Worm (Caenorhabditis elegans) whole organism, late embryonic: ENCODE measurements around the gene T16G1.5.

Experiments used
- K02D7.2 ChIP-seq: sonication (generic microtip); optimal IDR thresholded peaks from 2 replicates; lab custom pipeline; 2017; ENCODE audit warnings: mild to moderate bottlenecking, missing genetic modification characterization, missing compliant biosample characterization
- K09A11.1 ChIP-seq: sonication (generic microtip); optimal IDR thresholded peaks from 2 replicates; lab custom pipeline; 2017; ENCODE audit warnings: antibody characterized with exemption, mild to moderate bottlenecking, missing genetic modification characterization, missing compliant biosample characterization; ENCODE audit not compliant: insufficient read depth
- Y22D7AL.16 ChIP-seq: sonication (generic microtip); optimal IDR thresholded peaks from 2 replicates; lab custom pipeline; 2016; ENCODE audit warnings: missing genetic modification characterization, missing compliant biosample characterization
- ahr-1 ChIP-seq: sonication (generic microtip); optimal IDR thresholded peaks from 2 replicates; lab custom pipeline; 2016; ENCODE audit warnings: missing genetic modification characterization, missing compliant biosample characterization
- ama-1 ChIP-seq: fragments of 150-350 bp; optimal IDR thresholded peaks from 2 replicates; lab custom pipeline; 2014
- ceh-14 ChIP-seq: sonication (generic microtip); optimal IDR thresholded peaks from 2 replicates; lab custom pipeline; 2016; ENCODE audit warnings: missing genotype, missing genetic modification characterization, missing compliant biosample characterization
- ceh-18 ChIP-seq: sonication (generic microtip); optimal IDR thresholded peaks from 2 replicates; lab custom pipeline; 2016; ENCODE audit warnings: missing genetic modification characterization, missing compliant biosample characterization
- ceh-2 ChIP-seq: sonication (generic microtip); optimal IDR thresholded peaks from 2 replicates; lab custom pipeline; 2016; ENCODE audit warnings: missing genotype, missing genetic modification characterization, missing compliant biosample characterization
- ceh-31 ChIP-seq: sonication (generic microtip); optimal IDR thresholded peaks from 2 replicates; lab custom pipeline; 2016; ENCODE audit warnings: missing genetic modification characterization, missing compliant biosample characterization
- ceh-34 ChIP-seq: sonication (generic microtip); optimal IDR thresholded peaks from 2 replicates; lab custom pipeline; 2016; ENCODE audit warnings: mild to moderate bottlenecking, missing genetic modification characterization, missing compliant biosample characterization
- ceh-45 ChIP-seq: fragments of 200-800 bp; sonication (Bioruptor generic); IDR thresholded peaks from 2 replicates; pipeline ENCODE4 v1.3.6; 2022; ENCODE audit warnings: missing genetic modification reagents, missing genetic modification characterization, missing compliant biosample characterization
- ceh-48 ChIP-seq: sonication (generic microtip); optimal IDR thresholded peaks from 2 replicates; lab custom pipeline; 2016; ENCODE audit warnings: missing genetic modification characterization, inconsistent platforms, missing compliant biosample characterization
- che-1 ChIP-seq: sonication (generic microtip); optimal IDR thresholded peaks from 2 replicates; lab custom pipeline; 2016; ENCODE audit warnings: mild to moderate bottlenecking, missing genetic modification characterization, missing compliant biosample characterization
- dmd-4 ChIP-seq: sonication (generic microtip); optimal IDR thresholded peaks from 2 replicates; lab custom pipeline; 2016; ENCODE audit warnings: borderline replicate concordance, missing genetic modification characterization, missing compliant biosample characterization
- elt-2 ChIP-seq: sonication (generic microtip); optimal IDR thresholded peaks from 2 replicates; lab custom pipeline; 2016; ENCODE audit warnings: missing genetic modification reagents, missing genetic modification characterization, missing compliant biosample characterization
- elt-4 ChIP-seq: sonication (generic microtip); optimal IDR thresholded peaks from 2 replicates; lab custom pipeline; 2016; ENCODE audit warnings: missing genetic modification characterization, missing compliant biosample characterization
- ets-4 ChIP-seq: sonication (generic microtip); optimal IDR thresholded peaks from 2 replicates; lab custom pipeline; 2016; ENCODE audit warnings: missing genetic modification characterization, missing compliant biosample characterization
- fax-1 ChIP-seq: sonication (generic microtip); optimal IDR thresholded peaks from 2 replicates; lab custom pipeline; 2016; ENCODE audit warnings: missing genotype, missing genetic modification characterization, missing compliant biosample characterization
- fkh-10 ChIP-seq: fragments of 150-350 bp; optimal IDR thresholded peaks from 2 replicates; lab custom pipeline; 2014; ENCODE audit warnings: missing biosample characterization, missing genetic modification reagents, missing genetic modification characterization
- gmeb-2 ChIP-seq: sonication (generic microtip); optimal IDR thresholded peaks from 2 replicates; lab custom pipeline; 2016; ENCODE audit warnings: missing genetic modification characterization, inconsistent platforms, missing compliant biosample characterization
- hlh-30 ChIP-seq: sonication (generic microtip); optimal IDR thresholded peaks from 2 replicates; lab custom pipeline; 2017; ENCODE audit warnings: antibody characterized with exemption, missing genetic modification characterization, missing compliant biosample characterization; ENCODE audit not compliant: insufficient read depth
- hlh-6 ChIP-seq: sonication (generic microtip); optimal IDR thresholded peaks from 2 replicates; lab custom pipeline; 2016; ENCODE audit warnings: missing genotype, missing genetic modification characterization, missing compliant biosample characterization
- hlh-8 ChIP-seq: sonication (generic microtip); optimal IDR thresholded peaks from 2 replicates; lab custom pipeline; 2016; ENCODE audit warnings: missing genotype, missing genetic modification characterization, missing compliant biosample characterization
- lim-6 ChIP-seq: sonication (generic microtip); optimal IDR thresholded peaks from 2 replicates; lab custom pipeline; 2016; ENCODE audit warnings: missing genetic modification characterization, missing compliant biosample characterization
- mec-3 ChIP-seq: sonication (generic microtip); optimal IDR thresholded peaks from 2 replicates; lab custom pipeline; 2016; ENCODE audit warnings: borderline replicate concordance, missing genetic modification characterization, missing compliant biosample characterization
- pha-4 ChIP-seq: fragments of 150-350 bp; optimal IDR thresholded peaks from 2 replicates; lab custom pipeline; 2018; ENCODE audit warnings: missing biosample characterization, missing genetic modification reagents, missing genetic modification characterization
- pqm-1 ChIP-seq: sonication (generic microtip); optimal IDR thresholded peaks from 2 replicates; lab custom pipeline; 2016; ENCODE audit warnings: missing genetic modification characterization, missing compliant biosample characterization
- pros-1 ChIP-seq: fragments of 150-350 bp; optimal IDR thresholded peaks from 2 replicates; lab custom pipeline; 2014; ENCODE audit warnings: missing biosample characterization, missing genetic modification reagents, missing genetic modification characterization
- ref-2 ChIP-seq: sonication (generic microtip); optimal IDR thresholded peaks from 2 replicates; lab custom pipeline; 2016; ENCODE audit warnings: missing genetic modification characterization, missing compliant biosample characterization
- rnt-1 ChIP-seq: sonication (generic microtip); optimal IDR thresholded peaks from 2 replicates; lab custom pipeline; 2016; ENCODE audit warnings: missing genetic modification characterization, missing compliant biosample characterization
- sox-4 ChIP-seq: sonication (generic microtip); optimal IDR thresholded peaks from 2 replicates; lab custom pipeline; 2017; ENCODE audit warnings: mild to moderate bottlenecking, missing genetic modification characterization, inconsistent platforms, missing compliant biosample characterization
- tbx-2 ChIP-seq: sonication (generic microtip); optimal IDR thresholded peaks from 2 replicates; lab custom pipeline; 2016; ENCODE audit warnings: missing genetic modification characterization, missing compliant biosample characterization
- ttx-3 ChIP-seq: sonication (generic microtip); optimal IDR thresholded peaks from 2 replicates; lab custom pipeline; 2016; ENCODE audit warnings: missing genetic modification reagents, missing genetic modification characterization, missing compliant biosample characterization
- unc-3 ChIP-seq, 2 experiments: fragments of 200-800 bp in 1 of 2; sonication (Bioruptor generic) in 1 of 2; sonication (generic microtip) in 1 of 2; conservative IDR thresholded peaks in 1 of 2; optimal IDR thresholded peaks in 1 of 2; 2 replicates each; pipeline versions ENCODE4 v1.3.6 to Lab custom; 2016 to 2022; ENCODE audit warnings: missing compliant biosample characterization in 2 of 2, missing genetic modification characterization in 2 of 2, missing genetic modification reagents in 1 of 2
- zip-5 ChIP-seq: sonication (generic microtip); optimal IDR thresholded peaks from 2 replicates; lab custom pipeline; 2016; ENCODE audit warnings: missing genetic modification characterization, missing compliant biosample characterization
- ztf-16 ChIP-seq: sonication (generic microtip); optimal IDR thresholded peaks from 2 replicates; lab custom pipeline; 2017; ENCODE audit warnings: missing genetic modification characterization, missing compliant biosample characterization

Gene T16G1.5

DNA sequence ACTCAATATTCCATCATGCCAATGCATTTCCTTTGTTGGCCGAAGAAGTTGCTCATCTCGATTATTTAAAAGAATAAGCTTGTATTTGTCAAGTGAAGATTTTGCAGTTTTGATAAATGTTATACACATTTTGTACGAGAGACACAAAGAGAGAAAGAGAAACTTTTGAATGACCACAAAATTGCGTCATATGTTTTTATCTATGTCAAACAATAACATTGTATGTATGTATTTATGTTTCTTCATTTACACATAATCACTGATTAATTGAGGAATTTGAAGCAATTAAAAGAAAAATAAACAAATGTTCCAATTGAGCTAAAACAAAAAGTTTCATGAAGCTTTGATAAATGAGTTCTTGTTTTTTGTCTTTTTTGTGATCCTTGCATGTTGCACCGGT is 23.8 kb upstream of the T16G1.5 start, which contains the start of gene hrg-9:
hrg-9 (minus strand) TSS at position 152 of the 400 bp plus-strand sequence.
- TF ChIP-seq elt-2 (peak; percentile 57), ceh-18 (tag; lab: Kevin White, UChicago) (no peak)

DNA sequence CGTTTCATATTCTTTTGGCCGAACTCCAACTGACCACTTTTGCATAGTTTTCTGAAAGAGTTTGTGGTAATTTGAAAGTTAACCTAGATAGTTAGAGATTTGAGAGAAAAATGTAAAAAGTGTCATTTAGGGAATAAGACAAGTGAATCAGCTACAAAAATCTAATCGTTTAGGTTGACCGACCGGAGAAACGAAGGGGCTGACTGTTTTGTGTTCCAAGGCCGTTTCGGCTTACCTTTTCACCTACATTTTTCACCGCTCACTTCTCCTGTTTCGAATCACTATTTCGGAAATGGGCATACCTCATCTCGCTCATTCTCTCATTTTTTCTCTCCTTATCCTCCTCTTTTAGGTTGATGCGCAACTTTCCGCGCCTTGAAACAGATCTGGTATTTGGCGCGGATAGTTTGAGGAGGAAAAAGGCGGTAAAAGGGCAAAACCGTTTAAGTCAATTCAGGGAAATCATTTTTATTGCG is 21.8 kb upstream of the T16G1.5 start, which contains the start of gene mpst-7:
mpst-7 (minus strand) TSS at position 51 of the 476 bp plus-strand sequence.
- TF ChIP-seq Y22D7AL.16: no peak
- no peak for TF ChIP-seq fax-1 (tag; lab: Kevin White, UChicago)
- TF ChIP-seq dmd-4 (tag; lab: Kevin White, UChicago): no peak
- TF ChIP-seq elt-2: no peak

DNA sequence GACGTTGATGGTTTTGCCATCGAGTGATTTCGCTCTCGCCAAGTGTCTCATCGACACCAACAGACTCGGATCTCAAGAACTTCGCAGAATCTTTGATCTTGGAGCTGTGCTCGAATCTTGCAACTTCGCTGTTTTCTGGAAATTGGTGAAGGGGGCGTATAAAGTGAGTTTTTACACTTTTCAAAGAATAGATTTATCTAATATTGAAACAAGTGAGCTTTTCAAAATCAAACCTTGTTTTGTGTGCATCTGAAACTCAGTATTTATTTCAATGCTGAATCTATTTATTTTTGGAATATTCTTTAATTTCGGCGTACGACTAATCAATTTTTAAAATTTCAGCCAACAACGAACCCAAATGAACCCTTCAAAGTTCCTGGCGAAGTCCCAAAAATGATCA is 14.9 kb upstream of the T16G1.5 start:
- TF ChIP-seq ref-2 (tag; lab: Kevin White, UChicago): no peak
- no peak for TF ChIP-seq sox-4 (tag; lab: Kevin White, UChicago)
- no peak for TF ChIP-seq K02D7.2 (tag; lab: Kevin White, UChicago)
- no peak for TF ChIP-seq gmeb-2 (tag; lab: Kevin White, UChicago)

DNA sequence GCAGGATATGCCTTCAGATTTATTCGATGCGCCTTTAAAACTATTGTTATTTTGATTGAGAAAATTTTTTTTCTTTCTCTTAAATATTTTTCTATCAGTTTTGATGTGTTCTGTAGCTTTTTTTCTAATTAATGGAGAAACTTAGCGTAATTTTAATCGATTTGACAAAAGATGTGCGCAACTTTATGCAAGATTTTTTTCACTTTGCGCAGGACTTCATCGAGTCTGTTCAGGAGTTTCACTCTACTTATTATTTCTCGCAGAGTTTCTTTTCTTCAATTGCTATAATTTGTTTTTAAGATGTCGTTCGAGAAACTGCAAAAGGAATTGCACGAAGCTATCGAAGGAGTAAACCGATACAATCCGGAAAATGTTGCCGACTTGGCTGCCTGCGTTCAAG is 14.3 kb upstream of the T16G1.5 start, which contains the start of gene eif-3.K:
eif-3.K (plus strand) TSS at position 301 of the 400 bp plus-strand sequence.
- TF ChIP-seq K09A11.1 (tag; lab: Kevin White, UChicago) (no peak), ztf-16 (no peak), lim-6 (tag; lab: Kevin White, UChicago) (no peak), ceh-48 (tag; lab: Kevin White, UChicago) (no peak), ceh-34 (tag; lab: Kevin White, UChicago) (no peak), hlh-6 (tag; lab: Kevin White, UChicago) (no peak), ahr-1 (tag; lab: Kevin White, UChicago) (no peak), hlh-30 (tag; lab: Kevin White, UChicago) (no peak), rnt-1 (tag; lab: Kevin White, UChicago) (no peak), fkh-10 (GFP tag; lab: Kevin White, UChicago) (no peak), sox-4 (tag; lab: Kevin White, UChicago) (no peak), ttx-3 (tag; lab: Kevin White, UChicago) (no peak), tbx-2 (tag; lab: Kevin White, UChicago) (no peak), ama-1 (no peak), che-1 (no peak), unc-3 (GFP tag; conservative IDR thresholded peaks at IDR 0.05; lab: Robert Waterston, UW) (no peak), unc-3 (tag; optimal IDR thresholded peaks at IDR 0.05; lab: Kevin White, UChicago) (no peak), ceh-14 (no peak), mec-3 (no peak), elt-4 (tag; lab: Kevin White, UChicago) (no peak)

DNA sequence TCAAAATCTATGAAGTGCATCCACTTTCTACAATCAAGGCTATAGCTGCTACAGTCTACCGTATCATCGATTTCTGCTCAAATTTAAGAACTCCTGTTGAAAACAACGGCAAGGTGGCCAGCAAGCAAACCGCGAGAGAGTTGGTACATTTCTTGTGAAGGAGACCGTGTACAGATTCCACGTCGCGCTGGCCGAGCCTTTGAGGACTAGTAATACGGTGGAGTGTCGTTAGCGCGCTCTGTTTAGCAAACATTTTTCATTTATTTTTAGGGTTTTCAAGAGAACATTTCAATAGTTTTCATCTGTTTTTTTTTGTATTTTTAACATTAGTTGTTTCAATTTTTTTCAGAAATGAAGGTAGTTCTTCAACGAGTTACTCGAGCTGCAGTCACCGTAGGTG is 12.9 kb upstream of the T16G1.5 start, which contains the start of gene pqn-68:
pqn-68 (plus strand) TSS at position 350 of the 400 bp plus-strand sequence.
- TF ChIP-seq zip-5 (tag; lab: Kevin White, UChicago) (no peak), ttx-3 (tag; lab: Kevin White, UChicago) (no peak), ceh-31 (tag; lab: Kevin White, UChicago) (peak; percentile 4), pha-4 (tag; lab: Kevin White, UChicago) (no peak), sox-4 (tag; lab: Kevin White, UChicago) (no peak), unc-3 (GFP tag; conservative IDR thresholded peaks at IDR 0.05; lab: Robert Waterston, UW) (no peak), unc-3 (tag; optimal IDR thresholded peaks at IDR 0.05; lab: Kevin White, UChicago) (no peak), pros-1 (no peak), ets-4 (tag; lab: Kevin White, UChicago) (peak; percentile 1), ceh-2 (peak; percentile 10), ceh-45 (GFP tag; lab: Robert Waterston, UW) (no peak), pqm-1 (tag; lab: Kevin White, UChicago) (no peak), ahr-1 (tag; lab: Kevin White, UChicago) (no peak), hlh-6 (tag; lab: Kevin White, UChicago) (no peak), ceh-48 (tag; lab: Kevin White, UChicago) (no peak), hlh-8 (tag; lab: Kevin White, UChicago) (no peak), lim-6 (tag; lab: Kevin White, UChicago) (no peak)
- TF ChIP-seq, all 69 proteins: peak for 3
